Fruit fly (Drosophila melanogaster) whole organism, embryonic: ENCODE measurements around the gene Fas3.

Experiments
- ATbp ChIP-seq: fragments of 200-800 bp; sonication (Bioruptor generic); optimal IDR thresholded peaks from 2 replicates; lab custom pipeline; 2017; ENCODE audit warnings: missing biosample characterization, mild to moderate bottlenecking, missing genetic modification characterization, missing genetic modification reagents
- CG10209 ChIP-seq: fragments of 200-800 bp; sonication (Bioruptor generic); optimal IDR thresholded peaks from 3 replicates; lab custom pipeline; 2017; ENCODE audit warnings: missing biosample characterization, mild to moderate bottlenecking, missing genetic modification characterization, missing genetic modification reagents
- CG10543 ChIP-seq: fragments of 200-800 bp; sonication (Bioruptor generic); optimal IDR thresholded peaks from 3 replicates; lab custom pipeline; 2017; ENCODE audit warnings: missing biosample characterization, mild to moderate bottlenecking, missing genetic modification characterization, moderate library complexity
- CG11695 ChIP-seq: fragments of 200-800 bp; sonication (Bioruptor generic); IDR thresholded peaks from 3 replicates; pipeline ENCODE4 v1.3.6; 2022; ENCODE audit warnings: missing biosample characterization, missing genetic modification characterization
- CG14860 ChIP-seq: fragments of 200-800 bp; sonication (Bioruptor generic); IDR thresholded peaks from 3 replicates; pipeline ENCODE4 v1.3.6; 2022; ENCODE audit warnings: missing biosample characterization, missing genetic modification characterization; ENCODE audit not compliant: partially characterized antibody
- CG15011 ChIP-seq: fragments of 200-800 bp; sonication (Bioruptor generic); optimal IDR thresholded peaks from 3 replicates; lab custom pipeline; 2018; ENCODE audit warnings: missing biosample characterization, mild to moderate bottlenecking, missing genetic modification characterization
- CG16779 ChIP-seq: fragments of 200-800 bp; sonication (Bioruptor generic); IDR thresholded peaks from 2 replicates; pipeline ENCODE4 v1.3.6; 2022; ENCODE audit warnings: missing biosample characterization, missing genetic modification characterization
- CG16815 ChIP-seq: fragments of 200-800 bp; sonication (Bioruptor generic); optimal IDR thresholded peaks from 3 replicates; lab custom pipeline; 2017; ENCODE audit warnings: missing biosample characterization, mild to moderate bottlenecking, missing genetic modification characterization
- CG17186 ChIP-seq: fragments of 200-800 bp; sonication (Bioruptor generic); optimal IDR thresholded peaks from 3 replicates; lab custom pipeline; 2017; ENCODE audit warnings: missing biosample characterization, missing genetic modification reagents, missing genetic modification characterization
- CG17328 ChIP-seq: fragments of 200-800 bp; sonication (Bioruptor generic); IDR thresholded peaks from 2 replicates; pipeline ENCODE4 v1.3.6; 2022; ENCODE audit warnings: missing biosample characterization, missing genetic modification characterization
- CG17612 ChIP-seq: fragments of 200-800 bp; sonication (Bioruptor generic); IDR thresholded peaks from 2 replicates; pipeline ENCODE4 v1.3.6; 2022; ENCODE audit warnings: missing biosample characterization, missing genetic modification characterization
- CG18476 ChIP-seq: fragments of 200-800 bp; sonication (Bioruptor generic); optimal IDR thresholded peaks from 2 replicates; lab custom pipeline; 2016; ENCODE audit warnings: missing biosample characterization, mild to moderate bottlenecking, missing genetic modification characterization
- CG18599 ChIP-seq: fragments of 200-800 bp; sonication (Bioruptor generic); optimal IDR thresholded peaks from 3 replicates; lab custom pipeline; 2017; ENCODE audit warnings: missing biosample characterization, missing genetic modification characterization, mild to moderate bottlenecking, moderate library complexity, missing genetic modification reagents
- CG2199 ChIP-seq: fragments of 200-800 bp; sonication (Bioruptor generic); IDR thresholded peaks from 3 replicates; pipeline ENCODE4 v1.3.6; 2022; ENCODE audit warnings: missing biosample characterization, missing genetic modification characterization
- CG31365 ChIP-seq: fragments of 200-800 bp; sonication (Bioruptor generic); optimal IDR thresholded peaks from 2 replicates; lab custom pipeline; 2018; ENCODE audit warnings: missing biosample characterization, mild to moderate bottlenecking, missing genetic modification characterization
- CG3281 ChIP-seq: fragments of 200-800 bp; sonication (Bioruptor generic); optimal IDR thresholded peaks from 3 replicates; lab custom pipeline; 2017; ENCODE audit warnings: missing biosample characterization, mild to moderate bottlenecking, missing genetic modification characterization
- CG43689 ChIP-seq: fragments of 200-800 bp; sonication (Bioruptor generic); IDR thresholded peaks from 2 replicates; pipeline ENCODE4 v1.3.6; 2022; ENCODE audit warnings: missing biosample characterization, missing genetic modification characterization
- Camta ChIP-seq: fragments of 200-800 bp; sonication (Bioruptor generic); optimal IDR thresholded peaks from 2 replicates; lab custom pipeline; 2016; ENCODE audit warnings: missing biosample characterization, missing genetic modification characterization
- D ChIP-seq, 2 experiments: fragments of 200-800 bp in 1 of 2; fragments of >200 bp in 1 of 2; sonication (Bioruptor generic) in 1 of 2; optimal IDR thresholded peaks; 2 replicates in 1 of 2; 3 replicates in 1 of 2; lab custom pipeline; 2017; ENCODE audit warnings: mild to moderate bottlenecking in 1 of 2, missing biosample characterization in 1 of 2, missing genetic modification characterization in 1 of 2, missing genetic modification reagents in 1 of 2
- E2f2 ChIP-seq: fragments of 200-800 bp; sonication (Bioruptor generic); IDR thresholded peaks from 2 replicates; pipeline ENCODE4 v1.3.6; 2022; ENCODE audit warnings: missing biosample characterization, missing genetic modification characterization
- HLH3B ChIP-seq: fragments of 200-800 bp; sonication (Bioruptor generic); IDR thresholded peaks from 2 replicates; pipeline ENCODE4 v1.3.6; 2022; ENCODE audit warnings: missing biosample characterization, missing genetic modification characterization
- HmgD ChIP-seq: fragments of 200-800 bp; sonication (Bioruptor generic); optimal IDR thresholded peaks from 3 replicates; lab custom pipeline; 2016; ENCODE audit warnings: missing biosample characterization, missing genetic modification characterization
- Hr39 ChIP-seq: fragments of >200 bp; optimal IDR thresholded peaks from 2 replicates; lab custom pipeline; 2017
- Hsf ChIP-seq: fragments of 200-800 bp; sonication (Bioruptor generic); optimal IDR thresholded peaks from 3 replicates; lab custom pipeline; 2016; ENCODE audit warnings: missing biosample characterization, missing genetic modification characterization
- MTF-1 ChIP-seq: fragments of 200-800 bp; sonication (Bioruptor generic); optimal IDR thresholded peaks from 2 replicates; lab custom pipeline; 2018; ENCODE audit warnings: missing biosample characterization, mild to moderate bottlenecking, missing genetic modification characterization, borderline replicate concordance
- Meics ChIP-seq: fragments of 200-800 bp; sonication (Bioruptor generic); optimal IDR thresholded peaks from 2 replicates; lab custom pipeline; 2017; ENCODE audit warnings: missing biosample characterization, mild to moderate bottlenecking, missing genetic modification characterization
- NK7.1 ChIP-seq: fragments of 200-800 bp; sonication (Bioruptor generic); optimal IDR thresholded peaks from 3 replicates; lab custom pipeline; 2016; ENCODE audit warnings: missing biosample characterization, missing genetic modification characterization
- Nf-YB ChIP-seq: fragments of 200-800 bp; sonication (Bioruptor generic); optimal IDR thresholded peaks from 3 replicates; lab custom pipeline; 2019; ENCODE audit warnings: missing biosample characterization, mild to moderate bottlenecking, missing genetic modification characterization, moderate library complexity
- Side ChIP-seq: fragments of 200-800 bp; sonication (Bioruptor generic); optimal IDR thresholded peaks from 2 replicates; lab custom pipeline; 2016; ENCODE audit warnings: missing biosample characterization, missing genetic modification characterization
- Sox100B ChIP-seq: fragments of 200-800 bp; sonication (Bioruptor generic); optimal IDR thresholded peaks from 3 replicates; lab custom pipeline; 2018; ENCODE audit warnings: missing biosample characterization, mild to moderate bottlenecking, missing genetic modification characterization
- ap ChIP-seq: fragments of 200-800 bp; sonication (Bioruptor generic); IDR thresholded peaks from 2 replicates; pipeline ENCODE4 v1.3.6; 2022; ENCODE audit warnings: missing biosample characterization, missing genetic modification characterization
- crc ChIP-seq: fragments of 200-800 bp; sonication (Bioruptor generic); optimal IDR thresholded peaks from 2 replicates; lab custom pipeline; 2016; ENCODE audit warnings: missing biosample characterization, missing genetic modification characterization
- dan ChIP-seq: fragments of 200-800 bp; sonication (Bioruptor generic); IDR thresholded peaks from 2 replicates; pipeline ENCODE4 v1.3.6; 2022; ENCODE audit warnings: missing biosample characterization, missing genetic modification characterization
- ewg ChIP-seq: fragments of 200-800 bp; sonication (Bioruptor generic); optimal IDR thresholded peaks from 3 replicates; lab custom pipeline; 2017; ENCODE audit warnings: mild to moderate bottlenecking, missing biosample characterization, missing genetic modification reagents, missing genetic modification characterization
- fd102C ChIP-seq: fragments of 200-800 bp; sonication (Bioruptor generic); optimal IDR thresholded peaks from 2 replicates; lab custom pipeline; 2018; ENCODE audit warnings: missing biosample characterization, mild to moderate bottlenecking, missing genetic modification characterization, moderate library complexity
- ken ChIP-seq: fragments of 200-800 bp; sonication (Bioruptor generic); IDR thresholded peaks from 3 replicates; pipeline ENCODE4 v1.3.6; 2022; ENCODE audit warnings: missing biosample characterization, missing genetic modification characterization
- kni ChIP-seq: fragments of 200-800 bp; sonication (Bioruptor generic); optimal IDR thresholded peaks from 3 replicates; lab custom pipeline; 2017; ENCODE audit warnings: mild to moderate bottlenecking, missing biosample characterization, missing genetic modification reagents, missing genetic modification characterization
- lilli ChIP-seq: fragments of 200-800 bp; sonication (Bioruptor generic); optimal IDR thresholded peaks from 3 replicates; lab custom pipeline; 2016; ENCODE audit warnings: missing biosample characterization, missing genetic modification characterization
- nerfin-1 ChIP-seq: fragments of 200-800 bp; sonication (Bioruptor generic); optimal IDR thresholded peaks from 3 replicates; lab custom pipeline; 2019; ENCODE audit warnings: missing biosample characterization, mild to moderate bottlenecking, missing genetic modification characterization, moderate library complexity
- nom ChIP-seq: fragments of 200-800 bp; sonication (Bioruptor generic); optimal IDR thresholded peaks from 2 replicates; lab custom pipeline; 2017; ENCODE audit warnings: missing biosample characterization, missing genetic modification characterization, mild to moderate bottlenecking, moderate library complexity, missing genetic modification reagents
- oc ChIP-seq: fragments of 200-800 bp; sonication (Bioruptor generic); optimal IDR thresholded peaks from 2 replicates; lab custom pipeline; 2018; ENCODE audit warnings: missing biosample characterization, mild to moderate bottlenecking, missing genetic modification characterization, moderate library complexity
- onecut ChIP-seq: fragments of 200-800 bp; sonication (Bioruptor generic); IDR thresholded peaks from 2 replicates; pipeline ENCODE4 v1.3.6; 2022; ENCODE audit warnings: missing biosample characterization, missing genetic modification characterization
- pum ChIP-seq: fragments of 200-800 bp; sonication (Bioruptor generic); optimal IDR thresholded peaks from 2 replicates; lab custom pipeline; 2016; ENCODE audit warnings: missing biosample characterization, missing genetic modification characterization
- scrt ChIP-seq: fragments of 200-800 bp; sonication (Bioruptor generic); optimal IDR thresholded peaks from 2 replicates; lab custom pipeline; 2018; ENCODE audit warnings: missing biosample characterization, mild to moderate bottlenecking, missing genetic modification characterization, moderate library complexity
- sima ChIP-seq: fragments of 200-800 bp; sonication (Bioruptor generic); optimal IDR thresholded peaks from 2 replicates; lab custom pipeline; 2016; ENCODE audit warnings: missing biosample characterization, missing genetic modification characterization
- sqz ChIP-seq: fragments of 200-800 bp; sonication (Bioruptor generic); optimal IDR thresholded peaks from 3 replicates; lab custom pipeline; 2018; ENCODE audit warnings: missing biosample characterization, mild to moderate bottlenecking, missing genetic modification characterization
- sr ChIP-seq: fragments of 200-800 bp; sonication (Bioruptor generic); IDR thresholded peaks from 3 replicates; pipeline ENCODE4 v1.3.6; 2022; ENCODE audit warnings: missing biosample characterization, missing genetic modification characterization
- twi ChIP-seq: fragments of 200-800 bp; optimal IDR thresholded peaks from 2 replicates; lab custom pipeline; 2019; ENCODE audit warnings: missing biosample characterization, mild to moderate bottlenecking, missing genetic modification characterization, moderate library complexity

Fas3 gene

dm6 chr2L:18308652-18309051 lies 11.2 kb upstream of the Fas3 start:
- TF ChIP-seq CG18476 (GFP tag; lab: Kevin White, UChicago) (peak; percentile 5), MTF-1 (GFP tag; lab: Kevin White, UChicago) (no peak), Hr39 (lab: Kevin White, UChicago) (no peak), CG43689 (no peak), CG14860 (no peak), CG18599 (GFP tag; lab: Kevin White, UChicago) (no peak), CG31365 (no peak), CG2199 (GFP tag; lab: Robert Waterston, UW) (peak; percentile 90)

dm6 chr2L:18309346-18309745 lies 10.6 kb upstream of the Fas3 start, which contains the start of gene CG43354:
Gene CG43354, minus strand, starts transcription at chr2L:18309446.
- TF ChIP-seq kni (no peak), oc (tag; lab: Kevin White, UChicago) (no peak), dan (no peak), pum (GFP tag; lab: Kevin White, UChicago) (no peak), fd102C (GFP tag; lab: Kevin White, UChicago) (no peak), crc (GFP tag; lab: Kevin White, UChicago) (no peak), HLH3B (GFP tag; lab: Robert Waterston, UW) (no peak)

dm6 chr2L:18310489-18310888 lies 9.4 kb upstream of the Fas3 start:
- no peak for TF ChIP-seq CG10543 (GFP tag; lab: Kevin White, UChicago)
- no peak for TF ChIP-seq NK7.1 (GFP tag; lab: Kevin White, UChicago)
- peak; percentile 8 for TF ChIP-seq Hsf (GFP tag; lab: Kevin White, UChicago)
- TF ChIP-seq E2f2 (GFP tag; lab: Robert Waterston, UW): peak; percentile 32; the same call in 1 of the 2 replicates
- TF ChIP-seq Meics (GFP tag; lab: Kevin White, UChicago): peak; percentile 54
- peak; percentile 38 for TF ChIP-seq CG15011 (GFP tag; lab: Kevin White, UChicago)
- peak; percentile 70 for TF ChIP-seq HLH3B (GFP tag; lab: Robert Waterston, UW)
- TF ChIP-seq nerfin-1: peak; percentile 50
- peak; percentile 39; the same call in 1 of the 3 replicates for TF ChIP-seq ken (GFP tag; lab: Robert Waterston, UW)
- no peak for TF ChIP-seq HmgD (GFP tag; lab: Kevin White, UChicago)
- TF ChIP-seq ATbp: peak; percentile 68
- no peak for TF ChIP-seq sima (GFP tag; lab: Kevin White, UChicago)
- TF ChIP-seq Sox100B: peak; percentile 66
- TF ChIP-seq Side (GFP tag; lab: Kevin White, UChicago): no peak
- TF ChIP-seq Nf-YB (GFP tag; lab: Kevin White, UChicago): peak; percentile 1
- peak; percentile 28 for TF ChIP-seq lilli
- peak; percentile 25 for TF ChIP-seq CG16815 (GFP tag; lab: Kevin White, UChicago)
- 0 out of 2 replicates have a peak, but pooled peaks have one; percentile 6 for TF ChIP-seq CG17612 (GFP tag; lab: Robert Waterston, UW)
- peak; percentile 24 for TF ChIP-seq CG3281 (GFP tag; lab: Kevin White, UChicago)
- TF ChIP-seq CG10209 (GFP tag; lab: Kevin White, UChicago): peak; percentile 64
- TF ChIP-seq ewg: peak; percentile 41
- TF ChIP-seq CG16779: no peak
- TF ChIP-seq scrt (GFP tag; lab: Kevin White, UChicago): peak; percentile 32
- no peak for TF ChIP-seq D (optimal IDR thresholded peaks at IDR 0.05; lab: Kevin White, UChicago)
- peak; percentile 55 for TF ChIP-seq D (GFP tag; optimal IDR thresholded peaks at IDR 0.05; lab: Kevin White, UChicago)
- TF ChIP-seq ap (GFP tag; lab: Robert Waterston, UW): 0 out of 2 replicates have a peak, but pooled peaks have one; percentile 34
- TF ChIP-seq twi (tag; lab: Kevin White, UChicago): no peak
- TF ChIP-seq Camta: no peak
- peak; percentile 52; the same call in 1 of the 2 replicates for TF ChIP-seq CG17328 (GFP tag; lab: Robert Waterston, UW)
- TF ChIP-seq nom: peak; percentile 59
- peak; percentile 41 for TF ChIP-seq sqz (GFP tag; lab: Kevin White, UChicago)
- no peak for TF ChIP-seq CG17186 (GFP tag; lab: Kevin White, UChicago)
- no peak for TF ChIP-seq sr
- TF ChIP-seq CG11695 (GFP tag; lab: Robert Waterston, UW): peak; percentile 39; the same call in 1 of the 3 replicates
- peak; percentile 73 for TF ChIP-seq onecut (GFP tag; lab: Robert Waterston, UW)
